Worm (Caenorhabditis elegans): Measurements from ENCODE around the gene ZC443.4.

ZC443.4 gene

DNA sequence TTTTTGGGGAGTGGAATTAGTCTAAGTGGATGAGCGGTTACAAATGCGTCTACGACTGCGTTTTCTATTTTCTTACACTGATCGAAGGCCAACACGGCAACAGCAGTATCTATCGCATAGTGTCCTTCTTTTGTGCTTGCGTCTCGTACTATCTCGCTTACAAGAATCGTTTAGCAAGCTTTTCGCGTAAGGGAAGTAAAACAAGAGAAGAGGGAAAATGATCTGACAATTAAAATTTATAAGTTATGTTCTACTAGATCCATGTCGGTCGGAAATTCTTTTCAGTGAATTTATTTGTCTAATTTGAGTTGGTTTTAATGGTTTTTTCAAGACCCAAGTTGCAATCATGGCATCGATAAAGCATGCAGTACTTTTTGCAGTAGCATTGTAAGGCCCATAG lies 32.7 kb downstream of the ZC443.4 start, which contains the start of gene fkb-4 (continued):
- TF ChIP-seq B0261.1 (tag; optimal IDR thresholded peaks at IDR 0.05) (no peak), pbrm-1 (GFP tag; IDR thresholded peaks at IDR 0.05) (no peak), him-1 (tag; optimal IDR thresholded peaks at IDR 0.05) (no peak)

DNA sequence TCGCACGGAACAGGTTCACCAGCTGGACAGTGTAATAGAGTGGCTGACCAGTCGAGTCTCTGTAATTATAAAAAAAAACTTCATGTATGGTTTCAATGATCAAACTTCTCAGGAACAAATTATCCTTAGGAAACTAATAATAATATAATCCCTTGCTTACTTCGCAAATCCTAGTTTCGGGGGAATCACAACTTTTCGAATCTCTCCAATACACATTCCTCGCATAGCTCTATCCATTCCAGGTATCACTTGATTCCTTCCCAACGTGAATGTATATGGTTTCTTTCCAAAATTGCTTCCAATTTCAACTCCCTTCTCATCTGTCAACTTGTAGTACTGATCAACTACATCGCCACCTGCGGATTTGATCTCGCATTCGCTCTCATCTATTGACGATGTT lies 33.3 kb downstream of the ZC443.4 start:
- TF ChIP-seq sea-2 (GFP tag; IDR thresholded peaks at IDR 0.05) (no peak), tbx-9 (tag; optimal IDR thresholded peaks at IDR 0.05; ENCODE audit: borderline replicate concordance) (no peak), attf-5 (GFP tag; optimal IDR thresholded peaks at IDR 0.05) (no peak), F49E8.2 (tag; optimal IDR thresholded peaks at IDR 0.05; ENCODE audit: insufficient read depth) (no peak), tbp1 (GFP tag; optimal IDR thresholded peaks at IDR 0.05) (no peak), ceh-100 (GFP tag; IDR thresholded peaks at IDR 0.05) (no peak), nfya-2 (GFP tag; IDR thresholded peaks at IDR 0.05) (no peak)

ce11 chrV:12784861-12785260 lies 34.8 kb downstream of the ZC443.4 start, which contains the start of gene sre-20:
Gene sre-20, minus strand, starts transcription at chrV:12784961.
- TF ChIP-seq pha-4 (tag; optimal IDR thresholded peaks at IDR 0.05) (no peak), snpc-1.3 (tag; optimal IDR thresholded peaks at IDR 0.05; ENCODE audit: insufficient read depth) (no peak), let-526 (GFP tag; IDR thresholded peaks at IDR 0.05) (no peak), sea-2 (GFP tag; IDR thresholded peaks at IDR 0.05) (no peak), athp-1 (tag; optimal IDR thresholded peaks at IDR 0.05) (no peak), aptf-3 (GFP tag; IDR thresholded peaks at IDR 0.05) (no peak), madf-10 (tag; optimal IDR thresholded peaks at IDR 0.05) (no peak), ceh-58 (GFP tag; IDR thresholded peaks at IDR 0.05) (no peak)

ce11 chrV:12780248-12780647 lies 39.4 kb downstream of the ZC443.4 start:
- TF ChIP-seq snpc-3.4 (tag; optimal IDR thresholded peaks at IDR 0.05), result peak; percentile 65
- peak; percentile 4 for TF ChIP-seq atf-7 (tag; optimal IDR thresholded peaks at IDR 0.05)
- TF ChIP-seq repo-1 (tag; optimal IDR thresholded peaks at IDR 0.05), result peak; percentile 15
- TF ChIP-seq nfyb-1 (GFP tag; IDR thresholded peaks at IDR 0.05), result peak; percentile 75
- peak; percentile 81 for TF ChIP-seq pbrm-1 (GFP tag; IDR thresholded peaks at IDR 0.05)
- TF ChIP-seq F57A8.1 (GFP tag; optimal IDR thresholded peaks at IDR 0.05), result peak; percentile 68
- no peak for TF ChIP-seq C06A6.2 (GFP tag; conservative IDR thresholded peaks at IDR 0.05)
- TF ChIP-seq hmg-1.2 (GFP tag; IDR thresholded peaks at IDR 0.05), result peak; percentile 76
- peak; percentile 68 for TF ChIP-seq D2030.7 (GFP tag; IDR thresholded peaks at IDR 0.05)
- TF ChIP-seq ztf-6 (GFP tag; IDR thresholded peaks at IDR 0.05), result 0 out of 2 replicates have a peak, but pooled peaks have one; percentile 53
- peak; percentile 76 for TF ChIP-seq him-1 (tag; optimal IDR thresholded peaks at IDR 0.05)
- TF ChIP-seq nhr-179 (tag; optimal IDR thresholded peaks at IDR 0.05), result no peak
- TF ChIP-seq hlh-12 (tag; optimal IDR thresholded peaks at IDR 0.05), result peak; percentile 4
- no peak for TF ChIP-seq pha-4 (tag; optimal IDR thresholded peaks at IDR 0.05)
- peak; percentile 74 for TF ChIP-seq ets-4 (GFP tag; optimal IDR thresholded peaks at IDR 0.05)
- TF ChIP-seq let-526 (GFP tag; IDR thresholded peaks at IDR 0.05), result peak; percentile 60; the same call in 1 of the 2 replicates
- TF ChIP-seq ztf-26 (tag; optimal IDR thresholded peaks at IDR 0.05), result peak; percentile 51
- peak; percentile 44 for TF ChIP-seq snpc-4 (GFP tag; optimal IDR thresholded peaks at IDR 0.05)
- TF ChIP-seq snpc-4 (tag; optimal IDR thresholded peaks at IDR 0.05), result peak in 1 of 4 experiments; percentile 68
- TF ChIP-seq lir-1 (GFP tag; conservative IDR thresholded peaks at IDR 0.05), result no peak
- peak; percentile 83 for TF ChIP-seq F23B12.7 (tag; optimal IDR thresholded peaks at IDR 0.05; ENCODE audit: insufficient read depth)
- no peak for TF ChIP-seq Y67H2A.10 (GFP tag; conservative IDR thresholded peaks at IDR 0.05)
- TF ChIP-seq mes-4 (tag; optimal IDR thresholded peaks at IDR 0.05), result peak; percentile 35
- 0 out of 2 replicates have a peak, but pooled peaks have one; percentile 45 for TF ChIP-seq sea-2 (GFP tag; IDR thresholded peaks at IDR 0.05)
- TF ChIP-seq ceh-27 (GFP tag; optimal IDR thresholded peaks at IDR 0.05), result peak; percentile 75
- no peak for TF ChIP-seq K11D2.4 (GFP tag; IDR thresholded peaks at IDR 0.05)
- TF ChIP-seq somi-1 (GFP tag; optimal IDR thresholded peaks at IDR 0.05), result peak; percentile 65
- TF ChIP-seq hmg-20 (GFP tag; IDR thresholded peaks at IDR 0.05), result peak; percentile 53; the same call in 1 of the 2 replicates
- 0 out of 2 replicates have a peak, but pooled peaks have one; percentile 45 for TF ChIP-seq F37B4.10 (GFP tag; IDR thresholded peaks at IDR 0.05)
- TF ChIP-seq egl-18 (GFP tag; IDR thresholded peaks at IDR 0.05), result no peak
- TF ChIP-seq F33H1.4 (GFP tag; IDR thresholded peaks at IDR 0.05), result no peak; the same call in 1 of the 2 replicates
